Worm (Caenorhabditis elegans) whole organism, late embryonic: Measurements from ENCODE around the gene T24D5.2.

Experiments used
- C08G9.2 ChIP-seq: sonication (generic microtip); optimal IDR thresholded peaks from 2 replicates; lab custom pipeline; 2016; ENCODE audit warnings: mild to moderate bottlenecking, missing genetic modification characterization, moderate library complexity, missing compliant biosample characterization
- C38D4.7 ChIP-seq: fragments of 200-800 bp; sonication (Bioruptor generic); optimal IDR thresholded peaks from 2 replicates; lab custom pipeline; 2018; ENCODE audit warnings: mild to moderate bottlenecking, missing genetic modification characterization, moderate library complexity, missing compliant biosample characterization
- K02D7.2 ChIP-seq: sonication (generic microtip); optimal IDR thresholded peaks from 2 replicates; lab custom pipeline; 2017; ENCODE audit warnings: mild to moderate bottlenecking, missing genetic modification characterization, missing compliant biosample characterization
- Y22D7AL.16 ChIP-seq: sonication (generic microtip); optimal IDR thresholded peaks from 2 replicates; lab custom pipeline; 2016; ENCODE audit warnings: missing genetic modification characterization, missing compliant biosample characterization
- ama-1 ChIP-seq: fragments of 150-350 bp; optimal IDR thresholded peaks from 2 replicates; lab custom pipeline; 2014
- ceh-14 ChIP-seq: sonication (generic microtip); optimal IDR thresholded peaks from 2 replicates; lab custom pipeline; 2016; ENCODE audit warnings: missing genotype, missing genetic modification characterization, missing compliant biosample characterization
- ceh-18 ChIP-seq: sonication (generic microtip); optimal IDR thresholded peaks from 2 replicates; lab custom pipeline; 2016; ENCODE audit warnings: missing genetic modification characterization, missing compliant biosample characterization
- ceh-19 ChIP-seq: fragments of 200-800 bp; sonication (Bioruptor generic); optimal IDR thresholded peaks from 2 replicates; lab custom pipeline; 2018; ENCODE audit warnings: mild to moderate bottlenecking, missing genetic modification characterization, missing compliant biosample characterization
- ceh-24 ChIP-seq: sonication (generic microtip); optimal IDR thresholded peaks from 2 replicates; lab custom pipeline; 2016; ENCODE audit warnings: mild to moderate bottlenecking, missing genetic modification characterization, missing compliant biosample characterization
- ceh-31 ChIP-seq: sonication (generic microtip); optimal IDR thresholded peaks from 2 replicates; lab custom pipeline; 2016; ENCODE audit warnings: missing genetic modification characterization, missing compliant biosample characterization
- ceh-34 ChIP-seq: sonication (generic microtip); optimal IDR thresholded peaks from 2 replicates; lab custom pipeline; 2016; ENCODE audit warnings: mild to moderate bottlenecking, missing genetic modification characterization, missing compliant biosample characterization
- ceh-9 ChIP-seq: sonication (generic microtip); optimal IDR thresholded peaks from 2 replicates; lab custom pipeline; 2016; ENCODE audit warnings: mild to moderate bottlenecking, missing genetic modification characterization, inconsistent platforms, missing compliant biosample characterization
- dmd-4 ChIP-seq: sonication (generic microtip); optimal IDR thresholded peaks from 2 replicates; lab custom pipeline; 2016; ENCODE audit warnings: borderline replicate concordance, missing genetic modification characterization, missing compliant biosample characterization
- dve-1 ChIP-seq: sonication (generic microtip); optimal IDR thresholded peaks from 2 replicates; lab custom pipeline; 2017; ENCODE audit warnings: antibody characterized with exemption, mild to moderate bottlenecking, missing genetic modification characterization, missing compliant biosample characterization
- elt-4 ChIP-seq: sonication (generic microtip); optimal IDR thresholded peaks from 2 replicates; lab custom pipeline; 2016; ENCODE audit warnings: missing genetic modification characterization, missing compliant biosample characterization
- eyg-1 ChIP-seq: sonication (generic microtip); optimal IDR thresholded peaks from 2 replicates; lab custom pipeline; 2016; ENCODE audit warnings: missing genotype, missing genetic modification characterization, missing compliant biosample characterization
- fax-1 ChIP-seq: sonication (generic microtip); optimal IDR thresholded peaks from 2 replicates; lab custom pipeline; 2016; ENCODE audit warnings: missing genotype, missing genetic modification characterization, missing compliant biosample characterization
- fkh-10 ChIP-seq: fragments of 150-350 bp; optimal IDR thresholded peaks from 2 replicates; lab custom pipeline; 2014; ENCODE audit warnings: missing biosample characterization, missing genetic modification reagents, missing genetic modification characterization
- fkh-6 ChIP-seq: sonication (generic microtip); optimal IDR thresholded peaks from 2 replicates; lab custom pipeline; 2016; ENCODE audit warnings: missing genetic modification characterization, missing compliant biosample characterization
- hlh-13 ChIP-seq: fragments of 200-800 bp; sonication (Bioruptor generic); optimal IDR thresholded peaks from 2 replicates; lab custom pipeline; 2018; ENCODE audit warnings: mild to moderate bottlenecking, missing genetic modification characterization, missing compliant biosample characterization
- hlh-30 ChIP-seq: sonication (generic microtip); optimal IDR thresholded peaks from 2 replicates; lab custom pipeline; 2017; ENCODE audit warnings: antibody characterized with exemption, missing genetic modification characterization, missing compliant biosample characterization; ENCODE audit not compliant: insufficient read depth
- hlh-6 ChIP-seq: sonication (generic microtip); optimal IDR thresholded peaks from 2 replicates; lab custom pipeline; 2016; ENCODE audit warnings: missing genotype, missing genetic modification characterization, missing compliant biosample characterization
- lim-6 ChIP-seq: sonication (generic microtip); optimal IDR thresholded peaks from 2 replicates; lab custom pipeline; 2016; ENCODE audit warnings: missing genetic modification characterization, missing compliant biosample characterization
- lin-11 ChIP-seq: fragments of 200-800 bp; sonication (Bioruptor generic); optimal IDR thresholded peaks from 2 replicates; lab custom pipeline; 2018; ENCODE audit warnings: mild to moderate bottlenecking, missing genetic modification characterization, missing compliant biosample characterization
- madf-2 ChIP-seq: sonication (generic microtip); optimal IDR thresholded peaks from 2 replicates; lab custom pipeline; 2017; ENCODE audit warnings: missing genetic modification characterization, missing compliant biosample characterization
- nfya-1 ChIP-seq: sonication (generic microtip); optimal IDR thresholded peaks from 2 replicates; lab custom pipeline; 2017; ENCODE audit warnings: missing genetic modification characterization, mild to moderate bottlenecking, missing compliant biosample characterization, antibody characterized with exemption, moderate library complexity
- nhr-11 ChIP-seq: fragments of 150-350 bp; optimal IDR thresholded peaks from 2 replicates; lab custom pipeline; 2014; ENCODE audit warnings: missing biosample characterization, missing genetic modification characterization
- nhr-232 ChIP-seq: sonication (generic microtip); optimal IDR thresholded peaks from 2 replicates; lab custom pipeline; 2016; ENCODE audit warnings: missing genetic modification characterization, missing compliant biosample characterization
- npax-4 ChIP-seq: sonication (generic microtip); optimal IDR thresholded peaks from 2 replicates; lab custom pipeline; 2016; ENCODE audit warnings: missing genetic modification characterization, missing compliant biosample characterization
- odd-2 ChIP-seq: sonication (generic microtip); optimal IDR thresholded peaks from 2 replicates; lab custom pipeline; 2017; ENCODE audit warnings: antibody characterized with exemption, mild to moderate bottlenecking, missing genetic modification characterization, missing compliant biosample characterization
- pag-3 ChIP-seq: sonication (generic microtip); optimal IDR thresholded peaks from 2 replicates; lab custom pipeline; 2016; ENCODE audit warnings: missing compliant biosample characterization, missing genetic modification characterization, borderline replicate concordance
- pat-9 ChIP-seq: fragments of 200-800 bp; sonication (Bioruptor generic); optimal IDR thresholded peaks from 2 replicates; lab custom pipeline; 2018; ENCODE audit warnings: mild to moderate bottlenecking, missing genetic modification characterization, moderate library complexity, missing compliant biosample characterization
- pha-2 ChIP-seq: sonication (generic microtip); optimal IDR thresholded peaks from 2 replicates; lab custom pipeline; 2017; ENCODE audit warnings: mild to moderate bottlenecking, missing genetic modification characterization, missing compliant biosample characterization
- pha-4 ChIP-seq: fragments of 150-350 bp; optimal IDR thresholded peaks from 2 replicates; lab custom pipeline; 2018; ENCODE audit warnings: missing biosample characterization, missing genetic modification reagents, missing genetic modification characterization
- pqm-1 ChIP-seq: sonication (generic microtip); optimal IDR thresholded peaks from 2 replicates; lab custom pipeline; 2016; ENCODE audit warnings: missing genetic modification characterization, missing compliant biosample characterization
- pros-1 ChIP-seq: fragments of 150-350 bp; optimal IDR thresholded peaks from 2 replicates; lab custom pipeline; 2014; ENCODE audit warnings: missing biosample characterization, missing genetic modification reagents, missing genetic modification characterization
- ref-2 ChIP-seq: sonication (generic microtip); optimal IDR thresholded peaks from 2 replicates; lab custom pipeline; 2016; ENCODE audit warnings: missing genetic modification characterization, missing compliant biosample characterization
- sox-2 ChIP-seq: fragments of 200-800 bp; sonication (Bioruptor generic); IDR thresholded peaks from 2 replicates; pipeline ENCODE4 v1.3.6; 2022; ENCODE audit warnings: missing genetic modification reagents, missing genetic modification characterization, missing compliant biosample characterization
- sox-4 ChIP-seq: sonication (generic microtip); optimal IDR thresholded peaks from 2 replicates; lab custom pipeline; 2017; ENCODE audit warnings: mild to moderate bottlenecking, missing genetic modification characterization, inconsistent platforms, missing compliant biosample characterization
- syd-9 ChIP-seq: sonication (generic microtip); optimal IDR thresholded peaks from 2 replicates; lab custom pipeline; 2016; ENCODE audit warnings: mild to moderate bottlenecking, missing genetic modification characterization, moderate library complexity, missing compliant biosample characterization
- tbx-2 ChIP-seq: sonication (generic microtip); optimal IDR thresholded peaks from 2 replicates; lab custom pipeline; 2016; ENCODE audit warnings: missing genetic modification characterization, missing compliant biosample characterization
- tbx-7 ChIP-seq: sonication (generic microtip); optimal IDR thresholded peaks from 2 replicates; lab custom pipeline; 2016; ENCODE audit warnings: missing genotype, missing genetic modification characterization, missing compliant biosample characterization
- unc-3 ChIP-seq, 2 experiments: fragments of 200-800 bp in 1 of 2; sonication (Bioruptor generic) in 1 of 2; sonication (generic microtip) in 1 of 2; conservative IDR thresholded peaks in 1 of 2; optimal IDR thresholded peaks in 1 of 2; 2 replicates each; pipeline versions ENCODE4 v1.3.6 to Lab custom; 2016 to 2022; ENCODE audit warnings: missing compliant biosample characterization in 2 of 2, missing genetic modification characterization in 2 of 2, missing genetic modification reagents in 1 of 2
- unc-55 ChIP-seq: sonication (generic microtip); optimal IDR thresholded peaks from 2 replicates; lab custom pipeline; 2017; ENCODE audit warnings: missing biosample characterization, missing genetic modification reagents, missing genetic modification characterization
- unc-86 ChIP-seq: sonication (generic microtip); optimal IDR thresholded peaks from 2 replicates; lab custom pipeline; 2016; ENCODE audit warnings: missing genetic modification characterization, missing compliant biosample characterization
- ztf-16 ChIP-seq: sonication (generic microtip); optimal IDR thresholded peaks from 2 replicates; lab custom pipeline; 2017; ENCODE audit warnings: missing genetic modification characterization, missing compliant biosample characterization

The T24D5.2 gene

DNA sequence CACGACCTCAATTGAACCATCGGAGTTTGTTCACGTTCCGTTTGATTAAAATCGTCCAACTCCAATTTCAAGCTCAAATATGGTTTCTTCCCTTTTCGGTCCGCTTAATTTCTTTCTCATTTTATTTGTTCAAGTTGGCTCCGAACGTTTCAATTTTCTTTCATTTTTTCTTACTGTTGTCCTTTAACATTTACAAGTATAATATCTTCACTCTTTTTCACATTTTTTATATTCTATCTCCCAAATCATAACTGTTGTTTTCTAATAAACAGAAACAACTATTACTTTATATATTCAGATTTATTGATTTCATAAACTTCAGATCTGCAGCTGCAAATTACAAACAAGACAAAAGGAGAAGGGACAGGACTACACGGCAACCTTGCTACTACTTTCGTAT is 2.8 kb downstream of the T24D5.2 start:
- TF ChIP-seq ama-1 (lab: Kevin White, UChicago) (no peak), hlh-13 (GFP tag; lab: Kevin White, UChicago) (no peak), unc-86 (tag; lab: Kevin White, UChicago) (no peak), ceh-24 (tag; lab: Kevin White, UChicago) (no peak), npax-4 (tag; lab: Kevin White, UChicago) (no peak), ref-2 (no peak), C38D4.7 (no peak), nhr-232 (no peak), C08G9.2 (tag; lab: Kevin White, UChicago) (no peak), fkh-6 (tag; lab: Kevin White, UChicago) (no peak), ceh-9 (tag; lab: Kevin White, UChicago) (no peak), ceh-31 (tag; lab: Kevin White, UChicago) (no peak), sox-4 (tag; lab: Kevin White, UChicago) (no peak), elt-4 (tag; lab: Kevin White, UChicago) (no peak), pqm-1 (tag; lab: Kevin White, UChicago) (no peak), Y22D7AL.16 (no peak)

DNA sequence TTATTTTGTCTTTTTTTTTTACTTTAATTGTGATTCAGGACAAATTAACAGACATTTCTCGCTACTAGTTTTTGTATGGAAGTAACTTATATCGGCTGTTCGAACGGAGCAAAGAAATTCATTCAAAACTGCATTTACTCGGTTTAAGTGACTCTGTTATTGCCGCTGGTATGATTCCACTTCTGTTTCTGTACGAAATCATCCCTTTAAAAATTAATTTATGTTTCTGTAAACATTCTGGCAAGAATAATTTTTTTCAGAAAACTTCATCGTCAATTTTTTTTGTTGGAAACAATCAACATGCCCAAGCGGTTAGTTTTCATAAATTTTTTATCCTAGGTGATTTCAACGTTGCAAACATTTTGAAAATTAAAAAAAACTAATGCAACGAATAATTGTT is 6.5 kb downstream of the T24D5.2 start, which contains the start of gene T24D5.3:
T24D5.3 (plus strand) TSS at position 301 of the 400 bp plus-strand sequence.
- TF ChIP-seq fax-1 (tag; lab: Kevin White, UChicago) (no peak), eyg-1 (tag; lab: Kevin White, UChicago) (no peak), lim-6 (tag; lab: Kevin White, UChicago) (no peak), pag-3 (no peak), nhr-11 (no peak), ceh-14 (tag; lab: Kevin White, UChicago) (no peak), unc-3 (GFP tag; conservative IDR thresholded peaks at IDR 0.05; lab: Robert Waterston, UW) (no peak), unc-3 (tag; optimal IDR thresholded peaks at IDR 0.05; lab: Kevin White, UChicago) (no peak), syd-9 (tag; lab: Kevin White, UChicago) (no peak), ceh-19 (no peak), ceh-34 (tag; lab: Kevin White, UChicago) (no peak), dmd-4 (no peak), pat-9 (tag; lab: Kevin White, UChicago) (no peak), sox-2 (no peak), unc-55 (GFP tag; lab: Kevin White, UChicago) (no peak), pha-4 (tag; lab: Kevin White, UChicago) (no peak), tbx-2 (tag; lab: Kevin White, UChicago) (no peak), odd-2 (tag; lab: Kevin White, UChicago) (no peak), pqm-1 (tag; lab: Kevin White, UChicago) (no peak)

DNA sequence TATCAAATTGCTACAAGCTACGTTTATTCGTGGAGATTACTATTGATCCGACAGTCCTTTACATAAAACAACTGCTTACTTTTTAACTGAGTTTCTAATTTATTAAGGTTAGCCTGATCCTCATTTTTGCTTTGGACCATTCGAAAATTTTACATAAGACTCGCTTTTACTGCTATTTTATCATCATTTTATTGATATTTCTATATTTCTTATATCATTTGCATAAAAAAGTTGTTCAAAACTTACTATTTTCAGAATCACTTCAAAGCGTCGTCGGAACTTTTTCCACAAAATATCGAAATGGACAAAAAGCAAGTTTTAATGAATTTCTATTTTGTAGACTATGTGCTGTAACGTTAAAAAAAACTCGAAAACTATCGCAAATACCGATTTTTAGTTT is 11.8 kb downstream of the T24D5.2 start, which contains the start of gene T24D5.1:
T24D5.1 (plus strand) TSS at position 301 of the 400 bp plus-strand sequence.
- TF ChIP-seq ceh-9 (tag; lab: Kevin White, UChicago) = no peak
- TF ChIP-seq nfya-1 = no peak
- TF ChIP-seq, all 69 proteins: peak for 0

DNA sequence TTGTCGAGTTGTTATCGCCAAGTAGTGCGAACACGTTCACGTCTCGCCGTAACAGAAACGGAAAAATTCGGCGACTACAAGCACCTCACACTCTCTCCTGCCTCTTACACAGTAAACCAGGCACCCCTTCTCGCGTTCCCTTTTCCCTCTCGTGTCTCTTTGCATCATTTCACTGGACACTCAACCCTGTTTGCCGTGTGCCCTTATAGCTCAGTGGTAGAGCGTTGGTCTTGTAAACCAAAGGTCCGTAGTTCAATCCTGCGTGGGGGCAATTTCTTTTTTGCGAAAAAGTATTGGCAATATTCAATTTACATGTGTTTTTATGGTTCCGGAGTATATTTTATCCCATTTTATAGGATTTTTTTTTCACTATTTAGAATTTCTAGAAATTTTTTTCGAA is 22.7 kb downstream of the T24D5.2 start:
- peak; percentile 88 for TF ChIP-seq ztf-16 (tag; lab: Kevin White, UChicago)
- peak; percentile 88 for TF ChIP-seq unc-86 (tag; lab: Kevin White, UChicago)
- peak; percentile 87 for TF ChIP-seq C38D4.7
- peak; percentile 33 for TF ChIP-seq fkh-10 (GFP tag; lab: Kevin White, UChicago)
- peak; percentile 76 for TF ChIP-seq dve-1 (tag; lab: Kevin White, UChicago)
- TF ChIP-seq ceh-31 (tag; lab: Kevin White, UChicago) = peak; percentile 84
- peak; percentile 84 for TF ChIP-seq odd-2 (tag; lab: Kevin White, UChicago)
- peak; percentile 62 for TF ChIP-seq hlh-30 (tag; lab: Kevin White, UChicago)
- TF ChIP-seq dmd-4 = peak; percentile 78
- peak; percentile 89 for TF ChIP-seq ceh-19
- peak; percentile 67 for TF ChIP-seq nfya-1
- TF ChIP-seq madf-2 (tag; lab: Kevin White, UChicago) = peak; percentile 92
- peak; percentile 82 for TF ChIP-seq ceh-18 (tag; lab: Kevin White, UChicago)
- TF ChIP-seq fkh-6 (tag; lab: Kevin White, UChicago) = peak; percentile 91
- peak; percentile 95 for TF ChIP-seq hlh-6 (tag; lab: Kevin White, UChicago)
- TF ChIP-seq pros-1 (tag; lab: Kevin White, UChicago) = no peak
- TF ChIP-seq tbx-7 (tag; lab: Kevin White, UChicago) = peak; percentile 56
- TF ChIP-seq elt-4 (tag; lab: Kevin White, UChicago) = no peak
- peak; percentile 86 for TF ChIP-seq sox-2
- peak; percentile 86 for TF ChIP-seq pha-2 (tag; lab: Kevin White, UChicago)
- peak; percentile 85 for TF ChIP-seq lin-11 (tag; lab: Kevin White, UChicago)
- peak; percentile 85 for TF ChIP-seq Y22D7AL.16
- TF ChIP-seq K02D7.2 = peak; percentile 81
- peak; percentile 79 for TF ChIP-seq ceh-9 (tag; lab: Kevin White, UChicago)
